Fruit fly (Drosophila melanogaster) whole organism, adult: ENCODE data around the gene CG1965.
A peak's percentile ranks its signal among the peaks of the same experiment; 100 is the strongest.

Experiments used
- CG11617 ChIP-seq: fragments of 200-800 bp; sonication (Bioruptor generic); optimal IDR thresholded peaks from 2 replicates; lab custom pipeline; 2017; ENCODE audit warnings: mild to moderate bottlenecking, missing biosample characterization, missing genetic modification reagents, missing genetic modification characterization
- CG12768 ChIP-seq: fragments of 200-800 bp; sonication (Bioruptor generic); optimal IDR thresholded peaks from 2 replicates; lab custom pipeline; 2017; ENCODE audit warnings: missing biosample characterization, missing genetic modification characterization, mild to moderate bottlenecking, moderate library complexity, missing genetic modification reagents
- CG14711 ChIP-seq: fragments of 200-800 bp; sonication (Bioruptor generic); optimal IDR thresholded peaks from 2 replicates; lab custom pipeline; 2018; ENCODE audit warnings: missing biosample characterization, mild to moderate bottlenecking, missing genetic modification characterization, moderate library complexity
- CG1620 ChIP-seq: fragments of 200-800 bp; sonication (Bioruptor generic); optimal IDR thresholded peaks from 2 replicates; lab custom pipeline; 2016; ENCODE audit warnings: missing biosample characterization, missing genetic modification characterization
- CG33017 ChIP-seq: fragments of 200-800 bp; sonication (Bioruptor generic); optimal IDR thresholded peaks from 2 replicates; lab custom pipeline; 2018; ENCODE audit warnings: missing biosample characterization, mild to moderate bottlenecking, missing genetic modification characterization, moderate library complexity
- CG5204 ChIP-seq: fragments of 200-800 bp; sonication (Bioruptor generic); optimal IDR thresholded peaks from 2 replicates; lab custom pipeline; 2016; ENCODE audit warnings: missing biosample characterization, missing genetic modification characterization
- CG7045 ChIP-seq: fragments of 200-800 bp; sonication (Bioruptor generic); optimal IDR thresholded peaks from 2 replicates; lab custom pipeline; 2017; ENCODE audit warnings: missing biosample characterization, mild to moderate bottlenecking, missing genetic modification characterization
- CG7101 ChIP-seq: fragments of 200-800 bp; sonication (Bioruptor generic); optimal IDR thresholded peaks from 2 replicates; lab custom pipeline; 2018; ENCODE audit warnings: missing biosample characterization, mild to moderate bottlenecking, missing genetic modification characterization, moderate library complexity
- Clk ChIP-seq: fragments of 200-800 bp; sonication (Bioruptor generic); optimal IDR thresholded peaks from 2 replicates; lab custom pipeline; 2017; ENCODE audit warnings: missing biosample characterization, missing genetic modification characterization
- Crg-1 ChIP-seq: fragments of 200-800 bp; sonication (Bioruptor generic); optimal IDR thresholded peaks from 2 replicates; lab custom pipeline; 2016; ENCODE audit warnings: missing biosample characterization, missing genetic modification characterization
- Hr96 ChIP-seq: fragments of 200-800 bp; sonication (Bioruptor generic); optimal IDR thresholded peaks from 2 replicates; lab custom pipeline; 2016; ENCODE audit warnings: missing biosample characterization, missing genetic modification characterization
- Mnt ChIP-seq: fragments of 200-800 bp; sonication (Bioruptor generic); optimal IDR thresholded peaks from 2 replicates; lab custom pipeline; 2016; ENCODE audit warnings: missing biosample characterization, mild to moderate bottlenecking, missing genetic modification characterization
- bab1 ChIP-seq: fragments of 200-800 bp; sonication (Bioruptor generic); optimal IDR thresholded peaks from 3 replicates; lab custom pipeline; 2019; ENCODE audit warnings: missing biosample characterization, mild to moderate bottlenecking, missing genetic modification characterization, moderate library complexity
- cic ChIP-seq: fragments of 200-800 bp; sonication (Bioruptor generic); optimal IDR thresholded peaks from 2 replicates; lab custom pipeline; 2017; ENCODE audit warnings: missing biosample characterization, mild to moderate bottlenecking, missing genetic modification characterization, moderate library complexity
- cnc ChIP-seq, 2 experiments: fragments of >200 bp; optimal IDR thresholded peaks; 2 replicates each; lab custom pipeline; 2017
- kay ChIP-seq: fragments of 200-800 bp; sonication (Bioruptor generic); peaks from one replicate; lab custom pipeline; 2016; ENCODE audit warnings: missing biosample characterization, missing genetic modification characterization, borderline replicate concordance
- ovo ChIP-seq: fragments of 200-800 bp; sonication (Bioruptor generic); optimal IDR thresholded peaks from 2 replicates; lab custom pipeline; 2016; ENCODE audit warnings: missing biosample characterization, missing genetic modification characterization
- pad ChIP-seq: fragments of 200-800 bp; sonication (Bioruptor generic); optimal IDR thresholded peaks from 3 replicates; lab custom pipeline; 2017; ENCODE audit warnings: missing biosample characterization, missing genetic modification characterization, mild to moderate bottlenecking, moderate library complexity, missing genetic modification reagents
- tj ChIP-seq: fragments of 200-800 bp; sonication (Bioruptor generic); optimal IDR thresholded peaks from 3 replicates; lab custom pipeline; 2017; ENCODE audit warnings: missing biosample characterization, mild to moderate bottlenecking, missing genetic modification characterization, moderate library complexity
- toe ChIP-seq: fragments of 200-800 bp; sonication (Bioruptor generic); optimal IDR thresholded peaks from 2 replicates; lab custom pipeline; 2016; ENCODE audit warnings: missing biosample characterization, missing genetic modification characterization

The CG1965 gene

DNA sequence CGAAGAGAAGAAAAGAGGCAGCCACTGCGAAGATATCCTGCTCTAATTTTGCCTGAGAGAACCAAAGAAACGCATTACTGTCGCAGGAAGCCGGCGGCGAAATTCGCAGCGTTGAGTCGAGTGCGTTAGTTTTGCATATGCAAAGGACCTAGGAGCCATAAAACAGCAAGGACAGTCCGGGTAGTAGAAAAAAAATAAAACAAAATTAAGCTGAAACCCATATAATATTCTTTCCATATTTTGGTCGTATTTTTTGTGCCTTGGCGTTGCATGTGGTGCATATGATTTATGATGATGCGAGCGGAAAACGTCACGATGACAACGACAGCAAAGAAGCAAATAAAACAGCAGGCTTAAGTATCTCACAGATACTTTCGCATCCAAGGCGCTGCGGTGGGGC is 33.5 kb upstream of the CG1965 start:
- no peak for TF ChIP-seq cnc (optimal IDR thresholded peaks at IDR 0.05; lab: Kevin White, UChicago)
- no peak for TF ChIP-seq CG14711 (tag; lab: Kevin White, UChicago)
- TF ChIP-seq CG33017 (tag; lab: Kevin White, UChicago) = no peak
- TF ChIP-seq CG7045 (GFP tag; lab: Kevin White, UChicago) = no peak
- no peak for TF ChIP-seq CG1620
- no peak for TF ChIP-seq CG7101 (tag; lab: Kevin White, UChicago)

DNA sequence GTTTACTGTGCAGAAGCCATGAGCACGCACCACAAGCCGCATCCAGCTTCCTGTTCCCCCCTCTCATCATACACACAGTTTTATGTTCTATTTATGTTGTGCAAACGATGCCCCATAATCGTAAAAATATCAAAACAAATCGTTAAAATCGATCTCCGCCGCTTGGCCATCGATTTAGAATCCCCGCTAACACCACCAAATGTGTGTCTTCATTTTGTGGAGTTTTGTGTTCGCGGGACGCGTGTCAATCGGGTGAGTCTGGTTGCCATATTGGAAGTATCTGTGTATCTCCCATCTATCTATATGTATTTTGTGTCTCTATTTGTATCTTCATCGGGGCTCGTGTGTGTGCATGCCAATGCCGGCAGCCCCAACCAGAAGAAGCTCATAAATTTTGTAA is 32.8 kb upstream of the CG1965 start:
- TF ChIP-seq CG12768 (GFP tag; lab: Kevin White, UChicago) (no peak), cic (GFP tag; lab: Kevin White, UChicago) (no peak), CG1620 (no peak), ovo (GFP tag; lab: Kevin White, UChicago) (no peak), bab1 (GFP tag; lab: Kevin White, UChicago) (no peak), cnc (optimal IDR thresholded peaks at IDR 0.05; lab: Kevin White, UChicago) (no peak), toe (GFP tag; lab: Kevin White, UChicago) (no peak), CG5204 (GFP tag; lab: Kevin White, UChicago) (no peak), CG7045 (GFP tag; lab: Kevin White, UChicago) (no peak)

- TF ChIP-seq ovo (GFP tag; lab: Kevin White, UChicago) = no peak
- TF ChIP-seq CG7101 (tag; lab: Kevin White, UChicago) = no peak
- no peak for TF ChIP-seq CG5204 (GFP tag; lab: Kevin White, UChicago)
- no peak for TF ChIP-seq kay
- no peak for TF ChIP-seq CG1620
- TF ChIP-seq CG11617 = no peak
- TF ChIP-seq cnc (optimal IDR thresholded peaks at IDR 0.05; lab: Kevin White, UChicago) = no peak
- TF ChIP-seq CG14711 (tag; lab: Kevin White, UChicago) = no peak
- TF ChIP-seq pad (GFP tag; lab: Kevin White, UChicago) = no peak
- no peak for TF ChIP-seq tj (GFP tag; lab: Kevin White, UChicago)
- TF ChIP-seq Mnt (GFP tag; lab: Kevin White, UChicago) = no peak
- TF ChIP-seq CG7045 (GFP tag; lab: Kevin White, UChicago) = no peak
- no peak for TF ChIP-seq Hr96 (GFP tag; lab: Kevin White, UChicago)
- no peak for TF ChIP-seq cic (GFP tag; lab: Kevin White, UChicago)
- no peak for TF ChIP-seq Clk (GFP tag; lab: Kevin White, UChicago)
- no peak for TF ChIP-seq CG12768 (GFP tag; lab: Kevin White, UChicago)
- TF ChIP-seq CG33017 (tag; lab: Kevin White, UChicago) = no peak
Measured at dm6 chr3R:7035703-7036266, 31.4 kb upstream of the CG1965 start.

DNA sequence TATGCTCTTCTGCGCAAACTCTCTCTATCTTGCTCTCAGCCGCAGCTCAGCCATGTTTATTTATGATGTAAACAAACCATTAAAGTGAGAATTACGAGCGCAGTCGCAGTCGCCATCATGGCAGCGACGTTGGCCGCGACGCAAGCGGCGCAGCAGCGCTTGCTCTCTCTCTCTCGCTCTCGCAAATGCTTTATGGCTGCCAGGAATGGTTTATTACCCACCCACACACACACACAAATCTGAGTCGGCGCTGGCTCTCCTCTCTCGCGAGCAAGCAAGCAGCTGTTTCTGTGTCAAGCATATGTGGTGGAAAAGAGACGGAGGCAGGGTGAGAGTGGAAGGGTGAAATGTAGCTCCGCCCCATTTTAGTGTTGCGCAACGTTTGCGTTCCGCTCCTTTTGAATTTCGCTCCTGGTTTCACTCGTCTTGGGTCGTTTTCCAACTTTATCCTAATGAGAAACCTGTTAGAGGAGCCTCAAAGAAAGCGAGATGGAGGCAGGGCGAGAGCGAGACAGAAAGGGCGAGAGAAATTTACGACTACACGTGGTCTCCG is 29.9 kb upstream of the CG1965 start:
- TF ChIP-seq Mnt (GFP tag; lab: Kevin White, UChicago) (peak; percentile 25), pad (GFP tag; lab: Kevin White, UChicago) (no peak)

DNA sequence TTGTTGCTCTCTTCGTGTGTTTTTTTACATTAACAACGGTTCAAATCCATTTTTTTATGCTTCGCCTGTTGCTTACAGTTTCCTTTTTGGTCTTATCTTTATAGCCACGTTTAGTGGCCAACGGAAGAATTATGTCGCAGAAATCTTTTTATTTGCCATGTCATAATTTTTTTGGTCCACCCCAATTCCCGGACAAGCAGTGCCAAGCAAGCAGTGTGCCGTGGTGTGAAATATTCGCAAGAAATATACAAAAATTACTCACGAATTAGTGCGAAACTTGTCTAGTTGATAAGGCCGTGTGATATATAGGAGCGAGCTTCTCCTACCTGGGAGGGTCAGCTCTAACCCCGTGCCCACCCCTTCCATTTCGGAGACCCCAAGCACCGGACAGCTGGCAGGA is 26.3 kb upstream of the CG1965 start:
- TF ChIP-seq CG12768 (GFP tag; lab: Kevin White, UChicago) (no peak), CG14711 (tag; lab: Kevin White, UChicago) (no peak), bab1 (GFP tag; lab: Kevin White, UChicago) (no peak), pad (GFP tag; lab: Kevin White, UChicago) (no peak), CG11617 (no peak)

DNA sequence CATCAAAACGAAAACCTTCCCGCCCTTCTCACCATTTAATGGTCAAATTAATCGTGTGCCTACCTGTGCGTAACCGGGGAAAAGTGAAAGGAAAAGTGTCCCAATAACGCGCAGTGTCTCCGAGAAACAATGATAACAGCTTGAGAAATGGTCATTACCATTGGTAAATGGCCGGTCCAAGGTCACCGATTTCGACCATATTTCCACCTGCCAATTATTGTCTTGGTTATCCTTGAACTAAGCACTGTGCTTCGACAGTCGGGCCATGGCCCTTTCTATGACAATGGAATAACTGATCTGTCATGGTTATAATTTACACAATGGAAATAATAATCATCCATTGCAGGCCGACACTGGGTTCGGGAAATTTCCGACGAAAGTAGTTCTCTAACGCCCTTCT is 23.2 kb upstream of the CG1965 start:
- no peak for TF ChIP-seq Crg-1 (GFP tag; lab: Kevin White, UChicago)

- TF ChIP-seq toe (GFP tag; lab: Kevin White, UChicago) = no peak
- no peak for TF ChIP-seq kay
- no peak for TF ChIP-seq CG14711 (tag; lab: Kevin White, UChicago)
- TF ChIP-seq CG11617 = no peak
- TF ChIP-seq Mnt (GFP tag; lab: Kevin White, UChicago) = peak; percentile 26
- no peak for TF ChIP-seq CG7045 (GFP tag; lab: Kevin White, UChicago)
- no peak for TF ChIP-seq bab1 (GFP tag; lab: Kevin White, UChicago)
- no peak for TF ChIP-seq CG33017 (tag; lab: Kevin White, UChicago)
- TF ChIP-seq CG5204 (GFP tag; lab: Kevin White, UChicago) = no peak
- peak; percentile 63 for TF ChIP-seq cic (GFP tag; lab: Kevin White, UChicago)
- no peak for TF ChIP-seq CG1620
Measured at dm6 chr3R:7052242-7052641, 15.0 kb upstream of the CG1965 start, which contains the start of gene Sodh1. Sodh1 (plus strand) TSS chr3R:7052335.
